Worm (Caenorhabditis elegans) whole organism, young adult: ENCODE results near the gene F55C9.14.

Experiments used
- K11D2.4 ChIP-seq: fragments of 200-800 bp; sonication (Bioruptor generic); IDR thresholded peaks from 2 replicates; pipeline ENCODE4 v1.3.6; 2022; ENCODE audit warnings: missing genetic modification reagents, missing genetic modification characterization, missing compliant biosample characterization
- athp-1 ChIP-seq: sonication (generic microtip); optimal IDR thresholded peaks from 2 replicates; lab custom pipeline; 2017; ENCODE audit warnings: mild to moderate bottlenecking, missing genetic modification characterization, missing compliant biosample characterization
- attf-6 ChIP-seq: fragments of 200-800 bp; sonication (Bioruptor generic); IDR thresholded peaks from 2 replicates; pipeline ENCODE4 v1.3.6; 2022; ENCODE audit warnings: missing genetic modification reagents, missing genetic modification characterization, missing compliant biosample characterization
- dox-1 ChIP-seq: fragments of 200-800 bp; sonication (Bioruptor generic); IDR thresholded peaks from 2 replicates; pipeline ENCODE4 v1.3.6; 2022; ENCODE audit warnings: missing genetic modification reagents, missing genetic modification characterization, missing compliant biosample characterization
- let-607 ChIP-seq, 2 experiments: fragments of 200-800 bp in 1 of 2; sonication (Bioruptor generic) in 1 of 2; sonication (generic microtip) in 1 of 2; optimal IDR thresholded peaks; 2 replicates each; lab custom pipeline; 2016 to 2018; ENCODE audit warnings: mild to moderate bottlenecking in 2 of 2, missing compliant biosample characterization in 2 of 2, missing genetic modification characterization in 2 of 2, moderate library complexity in 2 of 2, missing genotype in 1 of 2
- rec-8 ChIP-seq, 2 experiments: sonication (generic microtip); optimal IDR thresholded peaks; 2 replicates each; lab custom pipeline; 2016; ENCODE audit warnings: mild to moderate bottlenecking in 2 of 2, missing genetic modification characterization in 2 of 2, missing genetic modification reagents in 2 of 2, missing genotype in 2 of 2, missing biosample characterization in 1 of 2, missing compliant biosample characterization in 1 of 2, moderate library complexity in 1 of 2

DNA sequence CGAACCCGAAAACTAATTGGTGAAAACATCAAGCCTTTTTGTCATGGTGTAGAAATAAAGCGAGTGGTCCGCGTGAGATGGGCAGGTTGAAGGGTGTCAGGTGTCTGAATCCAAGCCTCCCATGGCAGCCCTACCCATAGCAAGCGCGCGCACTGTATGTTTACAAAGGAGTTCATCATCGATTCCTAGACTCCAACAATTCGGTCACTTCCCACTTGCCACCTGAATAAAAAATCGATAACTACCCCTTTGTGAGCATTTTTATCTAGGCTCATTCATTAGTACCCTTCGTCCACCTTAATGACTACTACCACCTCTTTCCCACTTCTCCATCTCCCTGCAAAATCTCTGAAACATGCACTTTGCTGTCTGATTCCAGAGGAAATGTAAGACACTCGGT, 13.6 kb downstream of the F55C9.14 start, which contains the start of gene fbxb-64:
- TF ChIP-seq attf-6 (GFP tag; lab: Robert Waterston, UW) (no peak), athp-1 (tag; lab: Kevin White, UChicago) (no peak), rec-8 (tag; optimal IDR thresholded peaks at IDR 0.05; lab: Kevin White, UChicago) (no peak), dox-1 (0 out of 2 replicates have a peak, but pooled peaks have one; percentile 6), K11D2.4 (GFP tag; lab: Robert Waterston, UW) (no peak), let-607 (tag; optimal IDR thresholded peaks at IDR 0.05; lab: Kevin White, UChicago) (no peak)
